Worm (Caenorhabditis elegans) whole organism, midembryonic: Measurements from ENCODE around the gene F16G10.9.

Source experiments
- T22C8.4 ChIP-seq: fragments of 200-800 bp; sonication (Bioruptor generic); IDR thresholded peaks from 2 replicates; pipeline ENCODE4 v1.3.6; 2022; ENCODE audit warnings: missing genetic modification characterization, missing compliant biosample characterization
- med-1 ChIP-seq: sonication (generic microtip); optimal IDR thresholded peaks from 2 replicates; lab custom pipeline; 2017; ENCODE audit warnings: missing genetic modification characterization, mild to moderate bottlenecking, missing compliant biosample characterization, antibody characterized with exemption, missing genetic modification reagents; ENCODE audit not compliant: insufficient read depth

DNA sequence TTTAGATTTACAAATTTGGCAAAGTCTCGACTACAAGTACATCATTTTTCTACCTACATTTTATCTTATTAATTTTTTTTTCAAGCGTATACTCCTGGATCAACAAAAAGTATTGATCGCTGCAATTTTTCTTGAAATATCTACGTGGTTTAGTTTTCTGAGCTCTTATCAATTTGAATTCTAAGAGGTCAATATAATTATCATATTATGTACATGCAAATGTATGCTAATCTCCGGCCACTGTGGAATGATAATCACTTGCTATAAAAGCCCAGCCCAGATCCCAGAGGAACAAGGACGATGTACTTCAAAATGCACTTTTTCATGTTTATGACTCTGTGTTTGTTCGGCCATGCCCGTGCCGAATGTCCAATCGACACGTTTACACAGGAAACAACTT is 28.6 kb downstream of the F16G10.9 start, which contains the start of gene F43C11.1:
- no peak for TF ChIP-seq T22C8.4
- TF ChIP-seq med-1 (GFP tag; lab: Kevin White, UChicago): no peak
